Fruit fly (Drosophila melanogaster): ENCODE results near the gene Sf3b5.

The Sf3b5 gene

DNA sequence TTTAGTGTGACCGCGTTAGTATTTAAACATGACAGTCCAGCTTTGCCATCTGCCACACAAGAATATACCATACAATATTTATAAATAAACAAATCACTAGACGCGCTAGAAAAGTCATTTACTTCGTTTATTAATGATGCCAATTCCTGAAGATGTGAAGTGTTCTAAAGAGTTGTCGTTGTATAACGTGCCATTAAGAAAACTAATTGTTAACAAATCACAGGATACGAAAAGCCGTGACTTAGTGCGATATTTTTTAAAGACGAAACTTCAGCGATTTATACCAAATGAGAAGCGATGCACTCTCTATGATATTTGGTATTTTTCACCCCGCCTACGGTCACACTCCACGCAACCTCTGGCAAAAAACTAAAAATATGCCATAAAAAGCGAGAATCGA, 24.3 kb upstream of the Sf3b5 start, which contains the start of gene neur (continued):
- peak; percentile 23 for TF ChIP-seq Nf-YB (GFP tag; optimal IDR thresholded peaks at IDR 0.05)
- no peak for TF ChIP-seq CG7839 (tag; optimal IDR thresholded peaks at IDR 0.05)
- TF ChIP-seq ab (GFP tag; optimal IDR thresholded peaks at IDR 0.05), result no peak
- TF ChIP-seq caup (GFP tag; optimal IDR thresholded peaks at IDR 0.05; ENCODE audit: severe bottlenecking), result no peak
- no peak for TF ChIP-seq CG17385 (GFP tag; optimal IDR thresholded peaks at IDR 0.05)
- TF ChIP-seq Elba2 (GFP tag; optimal IDR thresholded peaks at IDR 0.05), result no peak
- no peak for TF ChIP-seq so (GFP tag; IDR thresholded peaks at IDR 0.05)
- no peak; the same call in 2 of the 3 replicates for TF ChIP-seq dysf (GFP tag; IDR thresholded peaks at IDR 0.05)
- peak; percentile 51 for TF ChIP-seq CG15514 (GFP tag; optimal IDR thresholded peaks at IDR 0.05)
- TF ChIP-seq tap (tag; optimal IDR thresholded peaks at IDR 0.05), result no peak
- peak; percentile 14 to 29 for TF ChIP-seq dpn (GFP tag; optimal IDR thresholded peaks at IDR 0.05)
- no peak for TF ChIP-seq kni (GFP tag; optimal IDR thresholded peaks at IDR 0.05)
- TF ChIP-seq maf-S (GFP tag; optimal IDR thresholded peaks at IDR 0.05), result no peak
- no peak for TF ChIP-seq CG16815 (GFP tag; optimal IDR thresholded peaks at IDR 0.05)
- no peak for TF ChIP-seq gt (GFP tag; IDR thresholded peaks at IDR 0.05)
- TF ChIP-seq chinmo (GFP tag; IDR thresholded peaks at IDR 0.05; ENCODE audit: partially characterized antibody), result 0 out of 4 replicates have a peak, but pooled peaks have one; percentile 66
- TF ChIP-seq CG7556 (GFP tag; optimal IDR thresholded peaks at IDR 0.05), result no peak
- TF ChIP-seq Gug (GFP tag; IDR thresholded peaks at IDR 0.05), result no peak
- TF ChIP-seq CG17328 (GFP tag; IDR thresholded peaks at IDR 0.05), result no peak
- TF ChIP-seq PHDP (tag; optimal IDR thresholded peaks at IDR 0.05), result peak; percentile 13
- TF ChIP-seq CG15011 (GFP tag; optimal IDR thresholded peaks at IDR 0.05), result no peak
- TF ChIP-seq Taf1 (GFP tag; IDR thresholded peaks at IDR 0.05), result no peak
- no peak for TF ChIP-seq CG12071 (GFP tag; optimal IDR thresholded peaks at IDR 0.05)
- TF ChIP-seq Oli (tag; optimal IDR thresholded peaks at IDR 0.05), result no peak
- peak; percentile 32 for TF ChIP-seq Side (GFP tag; optimal IDR thresholded peaks at IDR 0.05)
- TF ChIP-seq CG11696 (GFP tag; IDR thresholded peaks at IDR 0.05), result no peak
- peak; percentile 59 for TF ChIP-seq CG34224 (GFP tag; IDR thresholded peaks at IDR 0.05; ENCODE audit: partially characterized antibody)
- TF ChIP-seq Sox100B (GFP tag; optimal IDR thresholded peaks at IDR 0.05), result peak; percentile 8
- no peak for TF ChIP-seq cato (GFP tag; optimal IDR thresholded peaks at IDR 0.05; ENCODE audit: borderline replicate concordance)
- TF ChIP-seq CG12744 (GFP tag; optimal IDR thresholded peaks at IDR 0.05), result no peak
- no peak for TF ChIP-seq crol (GFP tag; IDR thresholded peaks at IDR 0.05)
- no peak for TF ChIP-seq CG8944 (GFP tag; optimal IDR thresholded peaks at IDR 0.05)
- peak; percentile 88 for TF ChIP-seq CG9797 (GFP tag; optimal IDR thresholded peaks at IDR 0.05)
- no peak for TF ChIP-seq pan (optimal IDR thresholded peaks at IDR 0.05)
- no peak for TF ChIP-seq pan (GFP tag; optimal IDR thresholded peaks at IDR 0.05 in 1 of 2, IDR thresholded peaks at IDR 0.05 in 1 of 2)
- no peak for TF ChIP-seq cwo (GFP tag; optimal IDR thresholded peaks at IDR 0.05)
- no peak for TF ChIP-seq CG4707 (GFP tag; optimal IDR thresholded peaks at IDR 0.05)
- peak; percentile 75 for TF ChIP-seq CoRest (tag; optimal IDR thresholded peaks at IDR 0.05)
- peak; percentile 29 for TF ChIP-seq CG1603 (tag; optimal IDR thresholded peaks at IDR 0.05)
- TF ChIP-seq corto (GFP tag; optimal IDR thresholded peaks at IDR 0.05), result no peak
- no peak for TF ChIP-seq org-1 (GFP tag; optimal IDR thresholded peaks at IDR 0.05)
- no peak for TF ChIP-seq CG11560 (tag; IDR thresholded peaks at IDR 0.05)
- TF ChIP-seq CG14050 (GFP tag; IDR thresholded peaks at IDR 0.05), result no peak
- no peak for TF ChIP-seq tx (GFP tag; optimal IDR thresholded peaks at IDR 0.05)
- peak; percentile 46 for TF ChIP-seq ssp (GFP tag; IDR thresholded peaks at IDR 0.05)
- peak; percentile 65 for TF ChIP-seq inv (GFP tag; IDR thresholded peaks at IDR 0.05; ENCODE audit: partially characterized antibody)
- no peak for TF ChIP-seq CG12219 (GFP tag; optimal IDR thresholded peaks at IDR 0.05)
- no peak for TF ChIP-seq CG9609 (GFP tag; optimal IDR thresholded peaks at IDR 0.05)
- no peak for TF ChIP-seq CG32532 (GFP tag; IDR thresholded peaks at IDR 0.05)
- TF ChIP-seq scrt (GFP tag; optimal IDR thresholded peaks at IDR 0.05), result no peak
- no peak for TF ChIP-seq CG15696 (tag; optimal IDR thresholded peaks at IDR 0.05)

Data from whole organism, embryonic.